Fruit fly (Drosophila melanogaster) whole organism, embryonic: ENCODE data around the gene pcm.

Experiments
- Atf3 ChIP-seq: fragments of 200-800 bp; sonication (Bioruptor generic); optimal IDR thresholded peaks from 3 replicates; lab custom pipeline; 2016; ENCODE audit warnings: missing biosample characterization, missing genetic modification characterization
- CG10565 ChIP-seq: fragments of 200-800 bp; sonication (Bioruptor generic); optimal IDR thresholded peaks from 3 replicates; lab custom pipeline; 2016; ENCODE audit warnings: missing biosample characterization, mild to moderate bottlenecking, missing genetic modification characterization
- CG11696 ChIP-seq: fragments of 200-800 bp; sonication (Bioruptor generic); IDR thresholded peaks from 2 replicates; pipeline ENCODE4 v1.3.6; 2022; ENCODE audit warnings: missing biosample characterization, missing genetic modification characterization
- CG13624 ChIP-seq: fragments of 200-800 bp; sonication (Bioruptor generic); optimal IDR thresholded peaks from 2 replicates; lab custom pipeline; 2016; ENCODE audit warnings: missing biosample characterization, missing genetic modification characterization
- CG14050 ChIP-seq: fragments of 200-800 bp; sonication (Bioruptor generic); IDR thresholded peaks from 3 replicates; pipeline ENCODE4 v1.3.6; 2022; ENCODE audit warnings: missing biosample characterization, missing genetic modification characterization
- CG14441 ChIP-seq: fragments of 200-800 bp; sonication (Bioruptor generic); IDR thresholded peaks from 2 replicates; pipeline ENCODE4 v1.3.6; 2022; ENCODE audit warnings: missing biosample characterization, missing genetic modification characterization
- CG15011 ChIP-seq: fragments of 200-800 bp; sonication (Bioruptor generic); optimal IDR thresholded peaks from 3 replicates; lab custom pipeline; 2018; ENCODE audit warnings: missing biosample characterization, mild to moderate bottlenecking, missing genetic modification characterization
- CG1603 ChIP-seq: fragments of 200-800 bp; sonication (Bioruptor generic); optimal IDR thresholded peaks from 2 replicates; lab custom pipeline; 2019; ENCODE audit warnings: missing biosample characterization, mild to moderate bottlenecking, missing genetic modification characterization, moderate library complexity
- CG17568 ChIP-seq: fragments of 200-800 bp; sonication (Bioruptor generic); optimal IDR thresholded peaks from 2 replicates; lab custom pipeline; 2018; ENCODE audit warnings: missing biosample characterization, mild to moderate bottlenecking, missing genetic modification characterization, moderate library complexity
- CG1832 ChIP-seq: fragments of 200-800 bp; sonication (Bioruptor generic); optimal IDR thresholded peaks from 2 replicates; lab custom pipeline; 2017; ENCODE audit warnings: missing biosample characterization, mild to moderate bottlenecking, missing genetic modification characterization, inconsistent platforms
- CG34224 ChIP-seq: fragments of 200-800 bp; sonication (Bioruptor generic); IDR thresholded peaks from 3 replicates; pipeline ENCODE4 v1.3.6; 2022; ENCODE audit warnings: missing biosample characterization, missing genetic modification characterization; ENCODE audit not compliant: partially characterized antibody
- CG43689 ChIP-seq: fragments of 200-800 bp; sonication (Bioruptor generic); IDR thresholded peaks from 2 replicates; pipeline ENCODE4 v1.3.6; 2022; ENCODE audit warnings: missing biosample characterization, missing genetic modification characterization
- CG4404 ChIP-seq: fragments of 200-800 bp; sonication (Bioruptor generic); IDR thresholded peaks from 2 replicates; pipeline ENCODE4 v1.3.6; 2022; ENCODE audit warnings: missing biosample characterization, missing genetic modification characterization
- CG4854 ChIP-seq: fragments of 200-800 bp; sonication (Bioruptor generic); optimal IDR thresholded peaks from 2 replicates; lab custom pipeline; 2016; ENCODE audit warnings: missing biosample characterization, missing genetic modification characterization, inconsistent platforms
- CG5180 ChIP-seq: fragments of 200-800 bp; sonication (Bioruptor generic); optimal IDR thresholded peaks from 3 replicates; lab custom pipeline; 2017; ENCODE audit warnings: missing biosample characterization, missing genetic modification characterization, mild to moderate bottlenecking, moderate library complexity, missing genetic modification reagents
- CG6689 ChIP-seq: fragments of 200-800 bp; sonication (Bioruptor generic); IDR thresholded peaks from 2 replicates; pipeline ENCODE4 v1.3.6; 2022; ENCODE audit warnings: missing biosample characterization, missing genetic modification characterization
- CG6765 ChIP-seq: fragments of 200-800 bp; sonication (Bioruptor generic); optimal IDR thresholded peaks from 3 replicates; lab custom pipeline; 2017; ENCODE audit warnings: missing biosample characterization, mild to moderate bottlenecking, missing genetic modification characterization
- CG8290 ChIP-seq, 3 experiments: fragments of 200-800 bp; sonication (Bioruptor generic); optimal IDR thresholded peaks; 2 replicates each; lab custom pipeline; 2016 to 2019; ENCODE audit warnings: missing biosample characterization in 3 of 3, missing genetic modification characterization in 3 of 3, mild to moderate bottlenecking in 2 of 3, moderate library complexity in 1 of 3
- CG9437 ChIP-seq: fragments of 200-800 bp; sonication (Bioruptor generic); optimal IDR thresholded peaks from 2 replicates; lab custom pipeline; 2018; ENCODE audit warnings: missing biosample characterization, mild to moderate bottlenecking, missing genetic modification characterization
- D ChIP-seq, 2 experiments: fragments of 200-800 bp in 1 of 2; fragments of >200 bp in 1 of 2; sonication (Bioruptor generic) in 1 of 2; optimal IDR thresholded peaks; 2 replicates in 1 of 2; 3 replicates in 1 of 2; lab custom pipeline; 2017; ENCODE audit warnings: mild to moderate bottlenecking in 1 of 2, missing biosample characterization in 1 of 2, missing genetic modification characterization in 1 of 2, missing genetic modification reagents in 1 of 2
- D19B ChIP-seq: fragments of 200-800 bp; sonication (Bioruptor generic); optimal IDR thresholded peaks from 2 replicates; lab custom pipeline; 2017; ENCODE audit warnings: missing biosample characterization, mild to moderate bottlenecking, missing genetic modification characterization
- Dref ChIP-seq: fragments of 200-800 bp; sonication (Bioruptor generic); IDR thresholded peaks from 2 replicates; pipeline ENCODE4 v1.3.6; 2022; ENCODE audit warnings: missing biosample characterization, missing genetic modification characterization
- Elba2 ChIP-seq: fragments of 200-800 bp; sonication (Bioruptor generic); optimal IDR thresholded peaks from 3 replicates; lab custom pipeline; 2016; ENCODE audit warnings: missing biosample characterization, missing genetic modification characterization
- GATAe ChIP-seq: fragments of 200-800 bp; sonication (Bioruptor generic); conservative IDR thresholded peaks from 2 replicates; pipeline ENCODE4 v1.3.6; 2022; ENCODE audit warnings: missing biosample characterization, missing genetic modification characterization
- HLH54F ChIP-seq: fragments of 200-800 bp; sonication (Bioruptor generic); optimal IDR thresholded peaks from 3 replicates; lab custom pipeline; 2016; ENCODE audit warnings: missing biosample characterization, missing genetic modification characterization
- HmgZ ChIP-seq: fragments of 200-800 bp; sonication (Bioruptor generic); optimal IDR thresholded peaks from 2 replicates; lab custom pipeline; 2018; ENCODE audit warnings: missing biosample characterization, mild to moderate bottlenecking, missing genetic modification characterization
- Hsf ChIP-seq: fragments of 200-800 bp; sonication (Bioruptor generic); optimal IDR thresholded peaks from 3 replicates; lab custom pipeline; 2016; ENCODE audit warnings: missing biosample characterization, missing genetic modification characterization
- Max ChIP-seq: fragments of 200-800 bp; sonication (Bioruptor generic); optimal IDR thresholded peaks from 2 replicates; lab custom pipeline; 2016; ENCODE audit warnings: missing biosample characterization, mild to moderate bottlenecking, missing genetic modification characterization
- NC2α ChIP-seq: fragments of 200-800 bp; sonication (Bioruptor generic); optimal IDR thresholded peaks from 2 replicates; lab custom pipeline; 2016; ENCODE audit warnings: missing biosample characterization, missing genetic modification characterization
- Tbp ChIP-seq: fragments of >200 bp; optimal IDR thresholded peaks from 2 replicates; lab custom pipeline; 2018; ENCODE audit warnings: missing biosample characterization, missing genetic modification characterization
- aop ChIP-seq: fragments of 200-800 bp; sonication (Bioruptor generic); IDR thresholded peaks from 2 replicates; pipeline ENCODE4 v1.3.6; 2022; ENCODE audit warnings: missing biosample characterization, missing genetic modification characterization
- ap ChIP-seq: fragments of 200-800 bp; sonication (Bioruptor generic); IDR thresholded peaks from 2 replicates; pipeline ENCODE4 v1.3.6; 2022; ENCODE audit warnings: missing biosample characterization, missing genetic modification characterization
- ara ChIP-seq: fragments of 200-800 bp; sonication (Bioruptor generic); IDR thresholded peaks from 2 replicates; pipeline ENCODE4 v1.3.6; 2022; ENCODE audit warnings: missing biosample characterization, missing genetic modification characterization
- corto ChIP-seq: fragments of 200-800 bp; sonication (Bioruptor generic); optimal IDR thresholded peaks from 2 replicates; lab custom pipeline; 2016; ENCODE audit warnings: missing biosample characterization, mild to moderate bottlenecking, missing genetic modification characterization, moderate library complexity
- dati ChIP-seq: fragments of 200-800 bp; sonication (Bioruptor generic); IDR thresholded peaks from 2 replicates; pipeline ENCODE4 v1.3.6; 2022; ENCODE audit warnings: missing biosample characterization, missing genetic modification characterization
- gfzf ChIP-seq: fragments of 200-800 bp; sonication (Bioruptor generic); optimal IDR thresholded peaks from 2 replicates; lab custom pipeline; 2016; ENCODE audit warnings: missing biosample characterization, mild to moderate bottlenecking, missing genetic modification characterization, moderate library complexity
- gsb-n ChIP-seq: fragments of 200-800 bp; sonication (Bioruptor generic); optimal IDR thresholded peaks from 3 replicates; lab custom pipeline; 2018; ENCODE audit warnings: missing biosample characterization, mild to moderate bottlenecking, missing genetic modification characterization
- hb ChIP-seq: fragments of 200-800 bp; sonication (Bioruptor generic); IDR thresholded peaks from 3 replicates; pipeline ENCODE4 v1.3.6; 2022; ENCODE audit warnings: missing biosample characterization, missing genetic modification characterization; ENCODE audit not compliant: partially characterized antibody
- kay ChIP-seq: fragments of 200-800 bp; sonication (Bioruptor generic); optimal IDR thresholded peaks from 2 replicates; lab custom pipeline; 2016; ENCODE audit warnings: missing biosample characterization, missing genetic modification characterization
- lbe ChIP-seq: fragments of 200-800 bp; sonication (Bioruptor generic); optimal IDR thresholded peaks from 2 replicates; lab custom pipeline; 2016; ENCODE audit warnings: missing biosample characterization, mild to moderate bottlenecking, missing genetic modification characterization
- oc ChIP-seq: fragments of 200-800 bp; sonication (Bioruptor generic); optimal IDR thresholded peaks from 2 replicates; lab custom pipeline; 2018; ENCODE audit warnings: missing biosample characterization, mild to moderate bottlenecking, missing genetic modification characterization, moderate library complexity
- pnt ChIP-seq: fragments of 200-800 bp; sonication (Bioruptor generic); optimal IDR thresholded peaks from 3 replicates; lab custom pipeline; 2016; ENCODE audit warnings: missing biosample characterization, missing genetic modification characterization
- sc ChIP-seq, 3 experiments: fragments of >200 bp in 2 of 3; fragments of 200-800 bp in 1 of 3; sonication (Bioruptor generic) in 1 of 3; optimal IDR thresholded peaks; 2 replicates in 2 of 3; 3 replicates in 1 of 3; lab custom pipeline; 2017; ENCODE audit warnings: mild to moderate bottlenecking in 1 of 3, missing biosample characterization in 1 of 3, missing genetic modification characterization in 1 of 3, missing genetic modification reagents in 1 of 3
- scrt ChIP-seq: fragments of 200-800 bp; sonication (Bioruptor generic); optimal IDR thresholded peaks from 2 replicates; lab custom pipeline; 2018; ENCODE audit warnings: missing biosample characterization, mild to moderate bottlenecking, missing genetic modification characterization, moderate library complexity
- sens-2 ChIP-seq: fragments of 200-800 bp; sonication (Bioruptor generic); IDR thresholded peaks from 2 replicates; pipeline ENCODE4 v1.3.6; 2022; ENCODE audit warnings: missing biosample characterization, missing genetic modification characterization
- sr ChIP-seq: fragments of 200-800 bp; sonication (Bioruptor generic); IDR thresholded peaks from 3 replicates; pipeline ENCODE4 v1.3.6; 2022; ENCODE audit warnings: missing biosample characterization, missing genetic modification characterization
- ssp ChIP-seq: fragments of 200-800 bp; sonication (Bioruptor generic); IDR thresholded peaks from 2 replicates; pipeline ENCODE4 v1.3.6; 2022; ENCODE audit warnings: missing biosample characterization, missing genetic modification characterization
- tap ChIP-seq: fragments of 200-800 bp; optimal IDR thresholded peaks from 3 replicates; lab custom pipeline; 2019; ENCODE audit warnings: missing biosample characterization, mild to moderate bottlenecking, missing genetic modification characterization, moderate library complexity
- ttk ChIP-seq: fragments of 200-800 bp; sonication (Bioruptor generic); IDR thresholded peaks from 2 replicates; pipeline ENCODE4 v2.1.2; 2022; ENCODE audit warnings: missing biosample characterization, missing genetic modification characterization
- yki ChIP-seq: fragments of >200 bp; optimal IDR thresholded peaks from 3 replicates; lab custom pipeline; 2018
- zfh2 ChIP-seq: fragments of 200-800 bp; sonication (Bioruptor generic); optimal IDR thresholded peaks from 2 replicates; lab custom pipeline; 2016; ENCODE audit warnings: missing biosample characterization, missing genetic modification characterization

pcm gene

DNA sequence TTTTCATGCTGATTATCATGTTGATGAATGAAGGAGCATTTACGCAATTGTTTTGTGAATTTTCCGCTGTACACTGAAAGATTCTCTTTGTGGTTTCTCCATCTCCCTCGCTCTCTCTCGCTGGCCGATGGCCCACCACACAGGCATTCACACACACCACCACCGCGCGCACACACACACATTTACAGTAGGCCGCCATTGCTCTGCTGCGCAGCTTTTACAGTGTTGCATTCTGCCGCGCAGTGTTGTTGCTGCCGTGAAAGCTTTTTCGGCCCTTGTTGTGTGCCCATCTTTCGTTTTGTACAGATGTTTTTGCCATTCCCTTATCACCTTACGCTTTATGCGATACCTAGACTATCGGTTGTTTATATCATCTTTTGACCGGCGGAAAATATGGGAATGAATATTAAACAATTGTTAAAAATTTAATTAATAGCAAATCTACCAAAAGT is 5.0 kb upstream of the pcm start (continued):
- peak; percentile 44 for TF ChIP-seq CG8290 (GFP tag; optimal IDR thresholded peaks at IDR 0.05; lab: Kevin White, UChicago)
- peak; percentile 4 to 69 for TF ChIP-seq CG8290 (tag; optimal IDR thresholded peaks at IDR 0.05; lab: Kevin White, UChicago)
- no peak for TF ChIP-seq CG10565 (GFP tag; lab: Kevin White, UChicago)
- TF ChIP-seq CG1832 (GFP tag; lab: Kevin White, UChicago): peak; percentile 37
- TF ChIP-seq Tbp (GFP tag; lab: Kevin White, UChicago): no peak
- no peak for TF ChIP-seq gsb-n (tag; lab: Kevin White, UChicago)
- TF ChIP-seq ssp (GFP tag; lab: Robert Waterston, UW): peak; percentile 25; the same call in 1 of the 2 replicates
- TF ChIP-seq CG9437 (GFP tag; lab: Kevin White, UChicago): no peak
- TF ChIP-seq CG14441 (GFP tag; lab: Robert Waterston, UW): no peak
- no peak for TF ChIP-seq CG4854 (GFP tag; lab: Kevin White, UChicago)
- TF ChIP-seq sens-2 (GFP tag; lab: Robert Waterston, UW): no peak
- TF ChIP-seq ttk: no peak
- no peak for TF ChIP-seq sr (GFP tag; lab: Robert Waterston, UW)
- TF ChIP-seq scrt (GFP tag; lab: Kevin White, UChicago): no peak
- no peak for TF ChIP-seq CG43689 (GFP tag; lab: Robert Waterston, UW)
- TF ChIP-seq CG34224 (GFP tag; lab: Robert Waterston, UW): peak; percentile 76
- TF ChIP-seq Max (GFP tag; lab: Kevin White, UChicago): no peak
- no peak for TF ChIP-seq CG6765 (GFP tag; lab: Kevin White, UChicago)
- no peak for TF ChIP-seq Atf3 (GFP tag; lab: Kevin White, UChicago)
- no peak for TF ChIP-seq GATAe (GFP tag; lab: Robert Waterston, UW)
- TF ChIP-seq gfzf (GFP tag; lab: Kevin White, UChicago): peak; percentile 67
- TF ChIP-seq CG6689 (GFP tag; lab: Robert Waterston, UW): no peak
- TF ChIP-seq ara (GFP tag; lab: Robert Waterston, UW): no peak
- no peak for TF ChIP-seq Elba2 (GFP tag; lab: Kevin White, UChicago)
- TF ChIP-seq hb (GFP tag; lab: Robert Waterston, UW): no peak
- no peak for TF ChIP-seq sc (optimal IDR thresholded peaks at IDR 0.05; lab: Kevin White, UChicago)
- no peak for TF ChIP-seq sc (GFP tag; optimal IDR thresholded peaks at IDR 0.05; lab: Kevin White, UChicago)
- peak; percentile 71 for TF ChIP-seq lbe (GFP tag; lab: Kevin White, UChicago)
- peak; percentile 9 for TF ChIP-seq zfh2 (GFP tag; lab: Kevin White, UChicago)
- TF ChIP-seq CG13624 (GFP tag; lab: Kevin White, UChicago): no peak
- TF ChIP-seq ap (GFP tag; lab: Robert Waterston, UW): no peak
- TF ChIP-seq corto (GFP tag; lab: Kevin White, UChicago): peak; percentile 27
- no peak for TF ChIP-seq HLH54F (GFP tag; lab: Kevin White, UChicago)
- TF ChIP-seq CG15011 (GFP tag; lab: Kevin White, UChicago): no peak
- no peak for TF ChIP-seq NC2α
- TF ChIP-seq CG11696 (GFP tag; lab: Robert Waterston, UW): no peak
- TF ChIP-seq Hsf: no peak
- TF ChIP-seq aop (GFP tag; lab: Robert Waterston, UW): no peak
- no peak for TF ChIP-seq CG14050
- TF ChIP-seq D19B (GFP tag; lab: Kevin White, UChicago): no peak
- no peak for TF ChIP-seq CG5180 (GFP tag; lab: Kevin White, UChicago)
- TF ChIP-seq D (optimal IDR thresholded peaks at IDR 0.05; lab: Kevin White, UChicago): no peak
- TF ChIP-seq D (GFP tag; optimal IDR thresholded peaks at IDR 0.05; lab: Kevin White, UChicago): no peak
- no peak for TF ChIP-seq pnt (GFP tag; lab: Kevin White, UChicago)
- no peak for TF ChIP-seq kay
- no peak for TF ChIP-seq tap (tag; lab: Kevin White, UChicago)
- no peak for TF ChIP-seq oc (tag; lab: Kevin White, UChicago)
- TF ChIP-seq CG17568 (GFP tag; lab: Kevin White, UChicago): no peak
- peak; percentile 33 for TF ChIP-seq HmgZ (tag; lab: Kevin White, UChicago)
- TF ChIP-seq yki (lab: Kevin White, UChicago): no peak
- peak; percentile 29 for TF ChIP-seq CG1603 (tag; lab: Kevin White, UChicago)
- no peak for TF ChIP-seq dati (GFP tag; lab: Robert Waterston, UW)
- no peak for TF ChIP-seq CG4404
- peak; percentile 50 for TF ChIP-seq Dref (GFP tag; lab: Robert Waterston, UW)
